Worm (Caenorhabditis elegans): Measurements from ENCODE around the gene Y73F8A.12.

- no peak for TF ChIP-seq pha-4 (GFP tag; IDR thresholded peaks at IDR 0.05)
- TF ChIP-seq pha-4 (tag; optimal IDR thresholded peaks at IDR 0.05): no peak
- TF ChIP-seq lin-13 (GFP tag; optimal IDR thresholded peaks at IDR 0.05): no peak
These were observed 17.4 kb downstream of the Y73F8A.12 start, which contains the start of gene Y73F8A.10 for ce11 chrIV:15294040-15294439.

Measured in whole organism, L4 larva.